Fruit fly (Drosophila melanogaster): ENCODE measurements around the gene NO66.
"Not testable (repeated sequence)": the region's sequence is repeated elsewhere in the genome, so short reads cannot be mapped to it uniquely, and the experiment has no call there.

NO66 gene

dm6 chrX:4319240-4319639, at the start of gene NO66:
Gene NO66, plus strand, starts transcription at chrX:4319438.
- not testable (repeated sequence) for TF ChIP-seq CG17806 (tag; optimal IDR thresholded peaks at IDR 0.05); rn (GFP tag; IDR thresholded peaks at IDR 0.05); CG14655 (GFP tag; optimal IDR thresholded peaks at IDR 0.05)

dm6 chrX:4273499-4273898, 45.7 kb upstream of the NO66 start:
- no peak for TF ChIP-seq CG14655 (GFP tag; optimal IDR thresholded peaks at IDR 0.05)
- no peak for TF ChIP-seq Ets98B (GFP tag; IDR thresholded peaks at IDR 0.05)
- TF ChIP-seq CG34367 (tag; optimal IDR thresholded peaks at IDR 0.05), result no peak
- no peak for TF ChIP-seq CG32121 (GFP tag; IDR thresholded peaks at IDR 0.05)
- TF ChIP-seq CG10348 (GFP tag; IDR thresholded peaks at IDR 0.05), result no peak
- no peak for TF ChIP-seq CG8159 (tag; optimal IDR thresholded peaks at IDR 0.05)
- no peak for TF ChIP-seq CG13204 (GFP tag; optimal IDR thresholded peaks at IDR 0.05)
- no peak for TF ChIP-seq D1 (tag; optimal IDR thresholded peaks at IDR 0.05)
- TF ChIP-seq Pif1A (GFP tag; optimal IDR thresholded peaks at IDR 0.05), result no peak
- TF ChIP-seq CG12605 (GFP tag; IDR thresholded peaks at IDR 0.05), result no peak
- TF ChIP-seq CG9948 (tag; optimal IDR thresholded peaks at IDR 0.05), result no peak
- TF ChIP-seq CG17806 (tag; optimal IDR thresholded peaks at IDR 0.05), result no peak
- TF ChIP-seq rn (GFP tag; IDR thresholded peaks at IDR 0.05), result no peak
- no peak for TF ChIP-seq CG4496 (GFP tag; IDR thresholded peaks at IDR 0.05)
- TF ChIP-seq EcR (GFP tag; optimal IDR thresholded peaks at IDR 0.05), result no peak

- TF ChIP-seq CG13204 (GFP tag; optimal IDR thresholded peaks at IDR 0.05), result no peak
- no peak for TF ChIP-seq CG32121 (GFP tag; IDR thresholded peaks at IDR 0.05)
- no peak for TF ChIP-seq CG4496 (GFP tag; IDR thresholded peaks at IDR 0.05)
- TF ChIP-seq CG34367 (tag; optimal IDR thresholded peaks at IDR 0.05), result no peak
- TF ChIP-seq rn (GFP tag; IDR thresholded peaks at IDR 0.05), result no peak
- TF ChIP-seq CG10348 (GFP tag; IDR thresholded peaks at IDR 0.05), result no peak
- TF ChIP-seq gl (tag; optimal IDR thresholded peaks at IDR 0.05), result no peak
- TF ChIP-seq D1 (tag; optimal IDR thresholded peaks at IDR 0.05), result no peak
- no peak for TF ChIP-seq Ets98B (GFP tag; IDR thresholded peaks at IDR 0.05)
- TF ChIP-seq Pif1B (GFP tag; optimal IDR thresholded peaks at IDR 0.05), result no peak
Measured at dm6 chrX:4276900-4277299, 42.3 kb upstream of the NO66 start, which contains the start of gene CG15577. Gene CG15577, minus strand, starts transcription at chrX:4277000.

- TF ChIP-seq CG17806 (tag; optimal IDR thresholded peaks at IDR 0.05) (no peak), CG9948 (tag; optimal IDR thresholded peaks at IDR 0.05) (no peak), fd96Ca (GFP tag; IDR thresholded peaks at IDR 0.05) (no peak), CG4496 (GFP tag; IDR thresholded peaks at IDR 0.05) (no peak)
Measured at dm6 chrX:4277861-4278260, 41.4 kb upstream of the NO66 start, which contains the start of gene CG15578. Gene CG15578, minus strand, starts transcription at chrX:4277961.

- TF ChIP-seq CG32121 (GFP tag; IDR thresholded peaks at IDR 0.05) (no peak), CG12605 (GFP tag; IDR thresholded peaks at IDR 0.05) (peak; percentile 37; the same call in 1 of the 2 replicates)
Measured at dm6 chrX:4280769-4281168, 38.5 kb upstream of the NO66 start.

dm6 chrX:4293418-4293817, 25.8 kb upstream of the NO66 start:
- TF ChIP-seq CG10348 (GFP tag; IDR thresholded peaks at IDR 0.05) (no peak), CG4496 (GFP tag; IDR thresholded peaks at IDR 0.05) (no peak), rn (GFP tag; IDR thresholded peaks at IDR 0.05) (no peak), CG12605 (GFP tag; IDR thresholded peaks at IDR 0.05) (no peak), fd96Ca (GFP tag; IDR thresholded peaks at IDR 0.05) (no peak), CG14655 (GFP tag; optimal IDR thresholded peaks at IDR 0.05) (no peak), CG9948 (tag; optimal IDR thresholded peaks at IDR 0.05) (no peak), CG34367 (tag; optimal IDR thresholded peaks at IDR 0.05) (no peak), CG32121 (GFP tag; IDR thresholded peaks at IDR 0.05) (no peak), CG13204 (GFP tag; optimal IDR thresholded peaks at IDR 0.05) (no peak), Snoo (tag; optimal IDR thresholded peaks at IDR 0.05) (no peak), CG15710 (tag; optimal IDR thresholded peaks at IDR 0.05) (no peak), Pif1B (GFP tag; optimal IDR thresholded peaks at IDR 0.05) (no peak)

- TF ChIP-seq Ets98B (GFP tag; IDR thresholded peaks at IDR 0.05), result no peak
- no peak for TF ChIP-seq Pif1A (GFP tag; optimal IDR thresholded peaks at IDR 0.05)
- no peak for TF ChIP-seq CG17806 (tag; optimal IDR thresholded peaks at IDR 0.05)
- TF ChIP-seq gl (tag; optimal IDR thresholded peaks at IDR 0.05), result no peak
- no peak for TF ChIP-seq CG9948 (tag; optimal IDR thresholded peaks at IDR 0.05)
- no peak for TF ChIP-seq CG8301 (tag; optimal IDR thresholded peaks at IDR 0.05)
- no peak for TF ChIP-seq D1 (tag; optimal IDR thresholded peaks at IDR 0.05)
Measured at dm6 chrX:4302246-4302645, 17.0 kb upstream of the NO66 start, which contains the start of gene CG12692. Gene CG12692, minus strand, starts transcription at chrX:4302346.

- TF ChIP-seq fd96Ca (GFP tag; IDR thresholded peaks at IDR 0.05) (no peak), CG15710 (tag; optimal IDR thresholded peaks at IDR 0.05) (no peak), Pif1B (GFP tag; optimal IDR thresholded peaks at IDR 0.05) (no peak)
Measured at dm6 chrX:4305980-4306379, 13.3 kb upstream of the NO66 start.
